Fruit fly (Drosophila melanogaster) whole organism, embryonic: ENCODE results near the gene moody.

Source experiments
- Adf1 ChIP-seq: fragments of 200-800 bp; sonication (Bioruptor generic); IDR thresholded peaks from 2 replicates; pipeline ENCODE4 v1.3.6; 2022; ENCODE audit warnings: missing biosample characterization, missing genetic modification characterization
- Antp ChIP-seq: fragments of 200-800 bp; sonication (Bioruptor generic); optimal IDR thresholded peaks from 3 replicates; lab custom pipeline; 2016; ENCODE audit warnings: missing biosample characterization, missing genetic modification characterization
- Bdp1 ChIP-seq: fragments of 200-800 bp; sonication (Bioruptor generic); optimal IDR thresholded peaks from 3 replicates; lab custom pipeline; 2016; ENCODE audit warnings: missing biosample characterization, missing genetic modification characterization
- CG10565 ChIP-seq: fragments of 200-800 bp; sonication (Bioruptor generic); optimal IDR thresholded peaks from 3 replicates; lab custom pipeline; 2016; ENCODE audit warnings: missing biosample characterization, mild to moderate bottlenecking, missing genetic modification characterization
- CG11398 ChIP-seq: fragments of 200-800 bp; sonication (Bioruptor generic); optimal IDR thresholded peaks from 2 replicates; lab custom pipeline; 2016; ENCODE audit warnings: missing biosample characterization, missing genetic modification characterization
- CG11695 ChIP-seq: fragments of 200-800 bp; sonication (Bioruptor generic); IDR thresholded peaks from 3 replicates; pipeline ENCODE4 v1.3.6; 2022; ENCODE audit warnings: missing biosample characterization, missing genetic modification characterization
- CG11723 ChIP-seq: fragments of 200-800 bp; sonication (Bioruptor generic); optimal IDR thresholded peaks from 2 replicates; lab custom pipeline; 2017; ENCODE audit warnings: missing biosample characterization, mild to moderate bottlenecking, missing genetic modification characterization
- CG12769 ChIP-seq: fragments of 200-800 bp; sonication (Bioruptor generic); optimal IDR thresholded peaks from 2 replicates; lab custom pipeline; 2019; ENCODE audit warnings: missing biosample characterization, mild to moderate bottlenecking, missing genetic modification characterization, moderate library complexity
- CG14441 ChIP-seq: fragments of 200-800 bp; sonication (Bioruptor generic); IDR thresholded peaks from 2 replicates; pipeline ENCODE4 v1.3.6; 2022; ENCODE audit warnings: missing biosample characterization, missing genetic modification characterization
- CG14667 ChIP-seq: fragments of 200-800 bp; sonication (Bioruptor generic); IDR thresholded peaks from 2 replicates; pipeline ENCODE4 v1.3.6; 2022; ENCODE audit warnings: missing biosample characterization, missing genetic modification characterization
- CG14860 ChIP-seq: fragments of 200-800 bp; sonication (Bioruptor generic); IDR thresholded peaks from 3 replicates; pipeline ENCODE4 v1.3.6; 2022; ENCODE audit warnings: missing biosample characterization, missing genetic modification characterization; ENCODE audit not compliant: partially characterized antibody
- CG15514 ChIP-seq: fragments of 200-800 bp; sonication (Bioruptor generic); optimal IDR thresholded peaks from 3 replicates; lab custom pipeline; 2017; ENCODE audit warnings: missing biosample characterization, missing genetic modification characterization, mild to moderate bottlenecking, moderate library complexity, missing genetic modification reagents
- CG1832 ChIP-seq: fragments of 200-800 bp; sonication (Bioruptor generic); optimal IDR thresholded peaks from 2 replicates; lab custom pipeline; 2017; ENCODE audit warnings: missing biosample characterization, mild to moderate bottlenecking, missing genetic modification characterization, inconsistent platforms
- CG2120 ChIP-seq: fragments of 200-800 bp; sonication (Bioruptor generic); optimal IDR thresholded peaks from 3 replicates; lab custom pipeline; 2016; ENCODE audit warnings: missing biosample characterization, missing genetic modification characterization
- CG31388 ChIP-seq: fragments of 200-800 bp; sonication (Bioruptor generic); optimal IDR thresholded peaks from 2 replicates; lab custom pipeline; 2016; ENCODE audit warnings: missing biosample characterization, missing genetic modification characterization
- CG43689 ChIP-seq: fragments of 200-800 bp; sonication (Bioruptor generic); IDR thresholded peaks from 2 replicates; pipeline ENCODE4 v1.3.6; 2022; ENCODE audit warnings: missing biosample characterization, missing genetic modification characterization
- CG4707 ChIP-seq: fragments of 200-800 bp; sonication (Bioruptor generic); optimal IDR thresholded peaks from 2 replicates; lab custom pipeline; 2018; ENCODE audit warnings: missing biosample characterization, mild to moderate bottlenecking, missing genetic modification characterization, moderate library complexity
- CG6175 ChIP-seq: fragments of 200-800 bp; sonication (Bioruptor generic); IDR thresholded peaks from 3 replicates; pipeline ENCODE4 v1.3.6; 2022; ENCODE audit warnings: missing biosample characterization, missing genetic modification characterization
- CG6654 ChIP-seq: fragments of 200-800 bp; sonication (Bioruptor generic); optimal IDR thresholded peaks from 2 replicates; lab custom pipeline; 2017; ENCODE audit warnings: missing biosample characterization, mild to moderate bottlenecking, missing genetic modification characterization
- CG6791 ChIP-seq: fragments of 200-800 bp; sonication (Bioruptor generic); IDR thresholded peaks from 3 replicates; pipeline ENCODE4 v1.3.6; 2022; ENCODE audit warnings: missing biosample characterization, missing genetic modification characterization; ENCODE audit not compliant: partially characterized antibody
- CG7271 ChIP-seq: fragments of 200-800 bp; sonication (Bioruptor generic); optimal IDR thresholded peaks from 2 replicates; lab custom pipeline; 2018; ENCODE audit warnings: missing biosample characterization, mild to moderate bottlenecking, missing genetic modification characterization, moderate library complexity
- E2f1 ChIP-seq: fragments of 200-800 bp; sonication (Bioruptor generic); IDR thresholded peaks from 2 replicates; pipeline ENCODE4 v1.3.6; 2022; ENCODE audit warnings: missing biosample characterization, missing genetic modification characterization
- Ets97D ChIP-seq: fragments of 200-800 bp; sonication (Bioruptor generic); optimal IDR thresholded peaks from 3 replicates; lab custom pipeline; 2016; ENCODE audit warnings: missing biosample characterization, missing genetic modification characterization
- Fer1 ChIP-seq: fragments of 200-800 bp; sonication (Bioruptor generic); optimal IDR thresholded peaks from 2 replicates; lab custom pipeline; 2017; ENCODE audit warnings: missing biosample characterization, mild to moderate bottlenecking, missing genetic modification characterization
- H2.0 ChIP-seq: fragments of 200-800 bp; sonication (Bioruptor generic); IDR thresholded peaks from 2 replicates; pipeline ENCODE4 v1.3.6; 2022; ENCODE audit warnings: missing biosample characterization, missing genetic modification characterization
- HLH4C ChIP-seq: fragments of 200-800 bp; sonication (Bioruptor generic); IDR thresholded peaks from 3 replicates; pipeline ENCODE4 v1.3.6; 2022; ENCODE audit warnings: missing biosample characterization, missing genetic modification characterization; ENCODE audit not compliant: partially characterized antibody
- Hr39 ChIP-seq: fragments of >200 bp; optimal IDR thresholded peaks from 2 replicates; lab custom pipeline; 2017
- MBD-R2 ChIP-seq: fragments of 200-800 bp; sonication (Bioruptor generic); IDR thresholded peaks from 2 replicates; pipeline ENCODE4 v1.3.6; 2022; ENCODE audit warnings: missing biosample characterization, missing genetic modification characterization
- Myb ChIP-seq: fragments of 200-800 bp; sonication (Bioruptor generic); optimal IDR thresholded peaks from 2 replicates; lab custom pipeline; 2016; ENCODE audit warnings: missing biosample characterization, missing genetic modification characterization
- Nf-YA ChIP-seq: fragments of 200-800 bp; sonication (Bioruptor generic); IDR thresholded peaks from 2 replicates; pipeline ENCODE4 v1.3.6; 2022; ENCODE audit warnings: missing biosample characterization, missing genetic modification characterization
- Sin3A ChIP-seq: fragments of >200 bp; optimal IDR thresholded peaks from 2 replicates; lab custom pipeline; 2018
- Sry-δ ChIP-seq: fragments of 200-800 bp; sonication (Bioruptor generic); optimal IDR thresholded peaks from 2 replicates; lab custom pipeline; 2016; ENCODE audit warnings: missing biosample characterization, missing genetic modification characterization
- br ChIP-seq: fragments of >200 bp; optimal IDR thresholded peaks from 2 replicates; lab custom pipeline; 2017
- corto ChIP-seq: fragments of 200-800 bp; sonication (Bioruptor generic); optimal IDR thresholded peaks from 2 replicates; lab custom pipeline; 2016; ENCODE audit warnings: missing biosample characterization, mild to moderate bottlenecking, missing genetic modification characterization, moderate library complexity
- dati ChIP-seq: fragments of 200-800 bp; sonication (Bioruptor generic); IDR thresholded peaks from 2 replicates; pipeline ENCODE4 v1.3.6; 2022; ENCODE audit warnings: missing biosample characterization, missing genetic modification characterization
- ems ChIP-seq: fragments of 200-800 bp; sonication (Bioruptor generic); optimal IDR thresholded peaks from 3 replicates; lab custom pipeline; 2016; ENCODE audit warnings: missing biosample characterization, missing genetic modification characterization
- en ChIP-seq: fragments of 200-800 bp; sonication (Bioruptor generic); optimal IDR thresholded peaks from 2 replicates; lab custom pipeline; 2016; ENCODE audit warnings: missing biosample characterization, missing genetic modification characterization
- fu2 ChIP-seq: fragments of 200-800 bp; sonication (Bioruptor generic); optimal IDR thresholded peaks from 2 replicates; lab custom pipeline; 2016; ENCODE audit warnings: missing biosample characterization, missing genetic modification characterization
- gfzf ChIP-seq: fragments of 200-800 bp; sonication (Bioruptor generic); optimal IDR thresholded peaks from 2 replicates; lab custom pipeline; 2016; ENCODE audit warnings: missing biosample characterization, mild to moderate bottlenecking, missing genetic modification characterization, moderate library complexity
- her ChIP-seq: fragments of 200-800 bp; sonication (Bioruptor generic); optimal IDR thresholded peaks from 2 replicates; lab custom pipeline; 2016; ENCODE audit warnings: missing biosample characterization, missing genetic modification characterization
- nmo ChIP-seq: fragments of 200-800 bp; sonication (Bioruptor generic); optimal IDR thresholded peaks from 2 replicates; lab custom pipeline; 2018; ENCODE audit warnings: missing biosample characterization, mild to moderate bottlenecking, missing genetic modification characterization, moderate library complexity
- phol ChIP-seq: fragments of 200-800 bp; sonication (Bioruptor generic); optimal IDR thresholded peaks from 3 replicates; lab custom pipeline; 2018; ENCODE audit warnings: missing biosample characterization, mild to moderate bottlenecking, missing genetic modification characterization, moderate library complexity
- psq ChIP-seq: fragments of 200-800 bp; sonication (Bioruptor generic); optimal IDR thresholded peaks from 2 replicates; lab custom pipeline; 2017; ENCODE audit warnings: missing biosample characterization, missing genetic modification characterization
- repo ChIP-seq: fragments of 200-800 bp; sonication (Bioruptor generic); optimal IDR thresholded peaks from 2 replicates; lab custom pipeline; 2016; ENCODE audit warnings: missing biosample characterization, missing genetic modification characterization
- rib ChIP-seq: fragments of 200-800 bp; sonication (Bioruptor generic); IDR thresholded peaks from 2 replicates; pipeline ENCODE4 v1.3.6; 2022; ENCODE audit warnings: missing biosample characterization, missing genetic modification characterization
- sd ChIP-seq: fragments of 200-800 bp; sonication (Bioruptor generic); optimal IDR thresholded peaks from 3 replicates; lab custom pipeline; 2018; ENCODE audit warnings: missing biosample characterization, mild to moderate bottlenecking, missing genetic modification characterization, moderate library complexity
- stwl ChIP-seq: fragments of 200-800 bp; sonication (Bioruptor generic); optimal IDR thresholded peaks from 3 replicates; lab custom pipeline; 2018; ENCODE audit warnings: missing biosample characterization, mild to moderate bottlenecking, missing genetic modification characterization, moderate library complexity
- vfl ChIP-seq: fragments of 200-800 bp; sonication (Bioruptor generic); optimal IDR thresholded peaks from 2 replicates; lab custom pipeline; 2016; ENCODE audit warnings: missing biosample characterization, missing genetic modification characterization
- wek ChIP-seq: fragments of 200-800 bp; sonication (Bioruptor generic); optimal IDR thresholded peaks from 3 replicates; lab custom pipeline; 2018; ENCODE audit warnings: missing biosample characterization, mild to moderate bottlenecking, missing genetic modification characterization, moderate library complexity
- zen2 ChIP-seq: fragments of 200-800 bp; sonication (Bioruptor generic); IDR thresholded peaks from 3 replicates; pipeline ENCODE4 v1.3.6; 2022; ENCODE audit warnings: missing biosample characterization, missing genetic modification characterization; ENCODE audit not compliant: partially characterized antibody

The moody gene

DNA sequence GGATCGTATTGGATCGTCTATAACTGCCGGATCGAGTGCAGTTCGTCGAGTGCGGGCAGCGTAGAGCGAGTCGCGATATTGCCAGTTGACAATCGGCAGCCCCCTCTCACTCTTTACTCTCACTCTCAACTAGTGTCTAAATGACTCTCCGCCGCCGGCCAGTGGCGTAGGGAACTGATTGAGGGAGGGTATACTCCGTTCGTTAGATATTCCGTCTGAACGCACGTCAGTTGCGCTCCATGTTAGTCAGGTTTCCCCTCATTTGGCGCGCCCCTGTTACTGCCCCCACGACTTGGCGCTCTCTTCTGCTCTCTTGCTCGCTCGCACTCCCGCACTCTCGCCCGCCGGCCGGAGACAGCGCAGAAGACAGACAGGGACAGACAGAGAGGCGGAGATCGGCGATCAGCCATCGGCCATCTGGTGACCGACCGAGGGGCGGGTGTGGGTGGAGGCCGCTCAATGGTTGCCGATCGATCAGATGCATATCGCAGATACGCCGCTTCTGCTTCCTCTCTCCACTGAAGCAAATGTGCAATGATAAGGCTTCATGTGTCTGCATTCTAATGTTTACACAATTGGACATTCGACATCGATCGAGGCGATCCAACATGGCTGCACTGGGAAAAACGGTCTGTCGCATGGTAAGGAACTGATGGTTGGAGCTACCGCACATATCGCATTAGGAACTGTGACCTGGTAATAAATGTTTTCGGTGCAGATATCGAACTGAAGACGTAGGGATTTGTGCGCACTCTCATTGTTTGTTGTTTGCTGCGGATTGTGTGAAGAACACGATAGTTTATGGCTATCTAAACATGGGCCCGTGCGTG lies at the start of gene moody (continued):
- TF ChIP-seq wek (GFP tag; lab: Kevin White, UChicago), result peak; percentile 92
- peak; percentile 83 for TF ChIP-seq phol
- no peak for TF ChIP-seq Sin3A (lab: Kevin White, UChicago)
- peak; percentile 99 for TF ChIP-seq Antp (GFP tag; lab: Kevin White, UChicago)
- peak; percentile 6 for TF ChIP-seq stwl
- TF ChIP-seq CG15514 (GFP tag; lab: Kevin White, UChicago), result peak; percentile 95
- TF ChIP-seq CG6175 (GFP tag; lab: Robert Waterston, UW), result peak; percentile 98
- TF ChIP-seq Myb, result peak; percentile 91
- TF ChIP-seq CG12769 (tag; lab: Kevin White, UChicago), result peak; percentile 100
- peak; percentile 98 for TF ChIP-seq Fer1 (GFP tag; lab: Kevin White, UChicago)
- TF ChIP-seq zen2 (GFP tag; lab: Robert Waterston, UW), result 0 out of 3 replicates have a peak, but pooled peaks have one; percentile 43
- TF ChIP-seq her (GFP tag; lab: Kevin White, UChicago), result peak; percentile 97
- TF ChIP-seq dati (GFP tag; lab: Robert Waterston, UW), result peak; percentile 97
- TF ChIP-seq E2f1 (GFP tag; lab: Robert Waterston, UW), result peak; percentile 98
- TF ChIP-seq HLH4C (GFP tag; lab: Robert Waterston, UW), result 0 out of 3 replicates have a peak, but pooled peaks have one; percentile 23
- TF ChIP-seq rib (GFP tag; lab: Robert Waterston, UW), result peak; percentile 99
- TF ChIP-seq en (GFP tag; lab: Kevin White, UChicago), result peak; percentile 97
- peak; percentile 96 for TF ChIP-seq fu2 (GFP tag; lab: Kevin White, UChicago)
- peak; percentile 97 for TF ChIP-seq CG11723 (GFP tag; lab: Kevin White, UChicago)
- peak; percentile 70 for TF ChIP-seq CG10565 (GFP tag; lab: Kevin White, UChicago)
- peak; percentile 82 for TF ChIP-seq sd (tag; lab: Kevin White, UChicago)
- peak; percentile 86 for TF ChIP-seq Ets97D (GFP tag; lab: Kevin White, UChicago)
- peak; percentile 91 for TF ChIP-seq Adf1 (GFP tag; lab: Robert Waterston, UW)
- TF ChIP-seq repo (GFP tag; lab: Kevin White, UChicago), result peak; percentile 96
- TF ChIP-seq psq (GFP tag; lab: Kevin White, UChicago), result peak; percentile 89
- TF ChIP-seq CG6654 (GFP tag; lab: Kevin White, UChicago), result peak; percentile 87
- TF ChIP-seq CG14441, result peak; percentile 99
- peak; percentile 92 for TF ChIP-seq CG1832 (GFP tag; lab: Kevin White, UChicago)
- TF ChIP-seq nmo (GFP tag; lab: Kevin White, UChicago), result peak; percentile 88
- TF ChIP-seq Hr39, result no peak
- TF ChIP-seq CG31388 (GFP tag; lab: Kevin White, UChicago), result peak; percentile 82
- peak; percentile 98 for TF ChIP-seq ems
- TF ChIP-seq CG7271, result no peak
- TF ChIP-seq gfzf (GFP tag; lab: Kevin White, UChicago), result peak; percentile 24
- TF ChIP-seq H2.0 (GFP tag; lab: Robert Waterston, UW), result peak; percentile 99
- TF ChIP-seq br (lab: Kevin White, UChicago), result no peak
- TF ChIP-seq CG4707 (GFP tag; lab: Kevin White, UChicago), result peak; percentile 87
- peak; percentile 94 for TF ChIP-seq CG11695 (GFP tag; lab: Robert Waterston, UW)
- peak; percentile 98 for TF ChIP-seq MBD-R2 (GFP tag; lab: Robert Waterston, UW)
- no peak for TF ChIP-seq CG6791 (GFP tag; lab: Robert Waterston, UW)
- TF ChIP-seq CG14667 (GFP tag; lab: Robert Waterston, UW), result peak; percentile 98
- TF ChIP-seq corto (GFP tag; lab: Kevin White, UChicago), result no peak
- peak; percentile 96 for TF ChIP-seq CG11398 (GFP tag; lab: Kevin White, UChicago)
- TF ChIP-seq Bdp1 (GFP tag; lab: Kevin White, UChicago), result peak; percentile 88
- TF ChIP-seq vfl, result peak; percentile 97
- 0 out of 3 replicates have a peak, but pooled peaks have one; percentile 33 for TF ChIP-seq CG14860 (GFP tag; lab: Robert Waterston, UW)
- peak; percentile 99 for TF ChIP-seq CG2120 (GFP tag; lab: Kevin White, UChicago)
- TF ChIP-seq Sry-δ, result peak; percentile 60
- TF ChIP-seq CG43689 (GFP tag; lab: Robert Waterston, UW), result peak; percentile 97
- TF ChIP-seq Nf-YA (GFP tag; lab: Robert Waterston, UW), result peak; percentile 96
